Fruit fly (Drosophila melanogaster): Measurements from ENCODE around the gene CG32376.
"Not testable (repeated sequence)": the region's sequence is repeated elsewhere in the genome, so short reads cannot be mapped to it uniquely, and the experiment has no call there.

Gene CG32376

DNA sequence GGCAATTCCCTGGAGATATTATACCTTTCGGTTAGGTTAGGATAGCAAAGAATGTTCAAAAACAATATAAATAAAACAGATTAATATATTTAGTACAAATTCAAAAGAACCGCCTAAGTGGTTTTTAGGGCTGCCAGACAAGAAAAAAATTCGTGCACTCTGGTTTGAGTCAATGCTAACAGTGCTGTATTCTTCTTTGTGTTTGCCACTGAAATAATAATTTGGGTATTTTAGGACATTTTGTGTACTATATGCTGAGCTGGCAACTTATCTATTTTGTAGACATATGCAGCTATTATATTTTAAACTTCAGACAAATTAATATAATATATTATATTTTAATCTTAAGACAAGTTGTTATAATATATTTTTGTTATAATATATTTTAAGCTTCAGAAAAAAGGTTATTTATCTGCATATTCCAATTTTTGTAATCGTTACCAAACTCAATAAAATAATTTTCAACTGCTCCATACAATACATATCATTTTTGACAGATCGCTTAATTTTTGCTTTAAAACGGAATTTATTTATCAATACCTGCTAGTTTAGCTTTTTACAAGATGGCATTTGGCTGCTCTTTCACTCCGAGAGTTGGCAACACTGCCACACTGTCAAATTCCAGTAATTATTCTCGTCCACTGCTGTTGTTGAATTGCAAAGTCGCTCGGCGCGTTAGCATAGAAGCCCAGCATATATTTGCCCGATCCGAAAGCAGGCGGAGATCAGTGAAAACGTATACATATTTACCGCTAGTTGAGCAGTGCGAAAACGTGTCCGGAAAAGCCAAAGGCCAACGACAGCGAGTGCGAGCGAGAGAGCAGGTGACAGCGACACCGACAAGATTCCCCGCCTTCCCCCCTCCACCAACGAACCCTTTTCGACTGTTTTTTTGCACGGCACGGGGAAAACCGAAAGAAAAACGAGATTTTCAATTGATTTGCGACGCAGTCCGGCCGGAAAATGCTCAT, 31.6 kb downstream of the CG32376 start, which contains the start of gene CG7546 (continued):
- no peak for TF ChIP-seq Ets96B (tag; optimal IDR thresholded peaks at IDR 0.05)
- peak; percentile 25 for TF ChIP-seq CG3032 (tag; optimal IDR thresholded peaks at IDR 0.05)
- peak; percentile 32 for TF ChIP-seq Sox15 (GFP tag; optimal IDR thresholded peaks at IDR 0.05)
- TF ChIP-seq CG7368 (GFP tag; optimal IDR thresholded peaks at IDR 0.05) = peak; percentile 3
- peak; percentile 47 for TF ChIP-seq CG31627 (GFP tag; optimal IDR thresholded peaks at IDR 0.05)
- TF ChIP-seq Hr4 (GFP tag; optimal IDR thresholded peaks at IDR 0.05) = peak; percentile 26
- no peak for TF ChIP-seq CG6792 (GFP tag; optimal IDR thresholded peaks at IDR 0.05)
- no peak for TF ChIP-seq OdsH (GFP tag; optimal IDR thresholded peaks at IDR 0.05)
- no peak for TF ChIP-seq CG11902 (GFP tag; optimal IDR thresholded peaks at IDR 0.05)
- no peak for TF ChIP-seq net (GFP tag; optimal IDR thresholded peaks at IDR 0.05)
- no peak for TF ChIP-seq CG11762 (GFP tag; optimal IDR thresholded peaks at IDR 0.05; ENCODE audit: insufficient read depth)
- TF ChIP-seq Smox (GFP tag; optimal IDR thresholded peaks at IDR 0.05) = no peak
- TF ChIP-seq CG16779 (tag; optimal IDR thresholded peaks at IDR 0.05) = no peak
- no peak for TF ChIP-seq dsx (GFP tag; optimal IDR thresholded peaks at IDR 0.05; ENCODE audit: poor library complexity, severe bottlenecking)
- TF ChIP-seq ss (GFP tag; optimal IDR thresholded peaks at IDR 0.05) = peak in 1 of 2 experiments; percentile 26
- no peak for TF ChIP-seq CG8319 (GFP tag; optimal IDR thresholded peaks at IDR 0.05)
- no peak for TF ChIP-seq Gug (GFP tag; IDR thresholded peaks at IDR 0.05)
- TF ChIP-seq eg (GFP tag; IDR thresholded peaks at IDR 0.05) = peak; percentile 34; the same call in 1 of the 3 replicates
- TF ChIP-seq salr (GFP tag; optimal IDR thresholded peaks at IDR 0.05) = peak in 1 of 2 experiments; percentile 54
- peak; percentile 41 for TF ChIP-seq esn (GFP tag; optimal IDR thresholded peaks at IDR 0.05)
- no peak for TF ChIP-seq CG6808 (GFP tag; optimal IDR thresholded peaks at IDR 0.05)
- no peak for TF ChIP-seq vri (GFP tag; optimal IDR thresholded peaks at IDR 0.05)
- TF ChIP-seq Hr39 (GFP tag; optimal IDR thresholded peaks at IDR 0.05) = no peak
- no peak for TF ChIP-seq spab (GFP tag; optimal IDR thresholded peaks at IDR 0.05)
- TF ChIP-seq Hr38 (GFP tag; optimal IDR thresholded peaks at IDR 0.05) = no peak

DNA sequence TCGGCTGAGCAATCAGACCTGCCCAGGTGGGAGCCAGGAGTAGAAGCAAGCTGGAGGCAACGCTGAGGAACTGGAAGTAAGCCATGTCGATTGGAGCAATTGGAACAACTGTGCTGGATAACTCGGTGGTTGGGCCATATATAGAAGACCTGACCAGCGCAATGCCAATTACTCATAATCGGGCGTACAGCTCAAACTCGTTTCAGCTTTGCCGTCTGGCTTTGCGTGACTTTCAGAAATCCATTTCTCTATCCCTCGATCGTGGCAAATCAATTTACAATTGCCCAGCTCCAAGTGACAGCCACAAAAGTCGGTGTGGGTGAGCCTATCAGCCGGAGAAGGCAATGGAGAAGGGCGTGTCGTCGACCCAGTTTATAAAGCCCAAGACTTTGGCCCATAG, 36.1 kb downstream of the CG32376 start, which contains the start of gene CG7548:
CG7548 (minus strand) TSS at position 101 of the 400 bp plus-strand sequence.
- TF ChIP-seq CG7368 (GFP tag; optimal IDR thresholded peaks at IDR 0.05) (no peak), CG6808 (GFP tag; optimal IDR thresholded peaks at IDR 0.05) (no peak), Eip78C (GFP tag) (no peak), CG3032 (tag; optimal IDR thresholded peaks at IDR 0.05) (no peak), Lpt (GFP tag; optimal IDR thresholded peaks at IDR 0.05) (no peak)

- not testable (repeated sequence) for TF ChIP-seq CG15336 (GFP tag; IDR thresholded peaks at IDR 0.05); Sox15 (GFP tag; optimal IDR thresholded peaks at IDR 0.05); CG8119 (GFP tag; IDR thresholded peaks at IDR 0.05)
These were observed 43.5 kb downstream of the CG32376 start, which contains the start of gene CG8539 for dm6 chr3L:7498731-7499130. TSS of gene CG8539 (minus strand) at chr3L:7498831.

dm6 chr3L:7496097-7496496, 46.2 kb downstream of the CG32376 start, which contains the start of gene Cyp4d8:
TSS of gene Cyp4d8 (minus strand) at chr3L:7496197.
- no peak for TF ChIP-seq CG16779 (tag; optimal IDR thresholded peaks at IDR 0.05)
- TF ChIP-seq CG6163 (GFP tag; IDR thresholded peaks at IDR 0.05) = no peak
- no peak for TF ChIP-seq Lpt (GFP tag; optimal IDR thresholded peaks at IDR 0.05)
- no peak for TF ChIP-seq CG9139 (GFP tag; optimal IDR thresholded peaks at IDR 0.05)
- TF ChIP-seq Smox (GFP tag; optimal IDR thresholded peaks at IDR 0.05) = no peak
- no peak for TF ChIP-seq CG8319 (GFP tag; optimal IDR thresholded peaks at IDR 0.05)
- no peak for TF ChIP-seq CG10669 (GFP tag; optimal IDR thresholded peaks at IDR 0.05)
- TF ChIP-seq spab (GFP tag; optimal IDR thresholded peaks at IDR 0.05) = no peak
- no peak for TF ChIP-seq CG10631 (GFP tag; optimal IDR thresholded peaks at IDR 0.05)
- no peak for TF ChIP-seq salr (GFP tag; optimal IDR thresholded peaks at IDR 0.05)
- no peak for TF ChIP-seq CG6808 (GFP tag; optimal IDR thresholded peaks at IDR 0.05)
- no peak for TF ChIP-seq Hr4 (GFP tag; optimal IDR thresholded peaks at IDR 0.05)
- TF ChIP-seq svp (GFP tag) = no peak
- TF ChIP-seq net (GFP tag; optimal IDR thresholded peaks at IDR 0.05) = no peak
- no peak for TF ChIP-seq CG11762 (GFP tag; optimal IDR thresholded peaks at IDR 0.05; ENCODE audit: insufficient read depth)
- no peak for TF ChIP-seq CG32006 (GFP tag; optimal IDR thresholded peaks at IDR 0.05)
- TF ChIP-seq Ets21C (GFP tag; optimal IDR thresholded peaks at IDR 0.05) = no peak
- TF ChIP-seq fkh (GFP tag; optimal IDR thresholded peaks at IDR 0.05) = no peak
- no peak for TF ChIP-seq achi (GFP tag; optimal IDR thresholded peaks at IDR 0.05)

Measured in whole organism, prepupa.